Worm (Caenorhabditis elegans) whole organism, L2 larva: ENCODE data around the gene dop-3.

Source experiments
- ama-1 ChIP-seq: fragments of 150-350 bp; optimal IDR thresholded peaks from 2 replicates; lab custom pipeline; 2018; ENCODE audit warnings: inconsistent platforms
- lin-13 ChIP-seq: fragments of 150-350 bp; optimal IDR thresholded peaks from 2 replicates; lab custom pipeline; 2014; ENCODE audit warnings: missing biosample characterization, missing genetic modification reagents, missing genetic modification characterization

ce11 chrX:6603098-6603497 lies 33.6 kb upstream of the dop-3 start, which contains the start of gene F23G4.1:
- no peak for TF ChIP-seq lin-13 (GFP tag; lab: Kevin White, UChicago)
- TF ChIP-seq ama-1 (lab: Kevin White, UChicago), result no peak
